Fruit fly (Drosophila melanogaster) S2 (cell line): Measurements from ENCODE around the gene grk.

Experiments used
- CG8478 ChIP-seq: fragments of >200 bp; optimal IDR thresholded peaks from 2 replicates; lab custom pipeline; 2018
- CTCF ChIP-seq, 2 experiments: fragments of >200 bp; optimal IDR thresholded peaks; 2 replicates each; lab custom pipeline; 2018

DNA sequence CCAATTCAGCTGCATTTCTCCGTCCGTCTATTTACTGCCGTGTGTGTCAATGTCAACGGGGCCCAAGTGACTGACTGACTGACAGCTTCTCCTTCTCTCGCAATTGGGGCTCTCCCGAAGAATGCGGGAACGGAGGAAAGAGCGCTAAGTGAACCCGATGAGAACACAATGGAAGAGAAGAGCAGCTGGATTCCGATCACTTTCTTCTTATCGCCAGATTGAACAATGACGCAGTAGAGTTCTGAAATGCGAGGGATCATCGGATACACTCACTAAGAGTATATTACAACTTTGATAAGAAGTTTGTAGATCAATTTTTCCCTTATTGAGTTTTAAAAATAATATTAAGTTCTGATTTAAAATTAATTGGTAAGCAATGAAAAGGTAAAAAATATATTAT lies 21.9 kb downstream of the grk start, which contains the start of gene Naglu:
- TF ChIP-seq CG8478 (no peak), CTCF (optimal IDR thresholded peaks at IDR 0.05; lab: Kevin White, UChicago) (no peak)
